Worm (Caenorhabditis elegans) whole organism, L1 larva: ENCODE results near the gene str-226.

Experiments
- Y116A8C.19 ChIP-seq: sonication (generic microtip); optimal IDR thresholded peaks from 2 replicates; lab custom pipeline; 2016; ENCODE audit warnings: missing compliant biosample characterization, missing genetic modification characterization, borderline replicate concordance
- aha-1 ChIP-seq: fragments of 150-350 bp; optimal IDR thresholded peaks from 2 replicates; lab custom pipeline; 2014; ENCODE audit warnings: missing biosample characterization, missing genetic modification characterization
- alr-1 ChIP-seq: fragments of 200-800 bp; sonication (Bioruptor generic); optimal IDR thresholded peaks from 2 replicates; lab custom pipeline; 2018; ENCODE audit warnings: borderline replicate concordance, mild to moderate bottlenecking, missing genetic modification characterization, missing compliant biosample characterization
- aly-2 ChIP-seq: fragments of 150-350 bp; optimal IDR thresholded peaks from 2 replicates; lab custom pipeline; 2014; ENCODE audit warnings: missing biosample characterization, missing genetic modification characterization
- ama-1 ChIP-seq: fragments of 150-350 bp; optimal IDR thresholded peaks from 2 replicates; lab custom pipeline; 2014
- ceh-63 ChIP-seq: fragments of 200-800 bp; sonication (Bioruptor generic); optimal IDR thresholded peaks from 2 replicates; lab custom pipeline; 2018; ENCODE audit warnings: mild to moderate bottlenecking, missing genetic modification characterization, missing compliant biosample characterization
- ceh-8 ChIP-seq: fragments of 200-800 bp; sonication (Bioruptor generic); optimal IDR thresholded peaks from 2 replicates; lab custom pipeline; 2018; ENCODE audit warnings: mild to moderate bottlenecking, missing genetic modification characterization, moderate library complexity, missing compliant biosample characterization
- ceh-90 ChIP-seq: sonication (generic microtip); optimal IDR thresholded peaks from 2 replicates; lab custom pipeline; 2016; ENCODE audit warnings: missing genetic modification characterization, missing compliant biosample characterization
- ces-1 ChIP-seq: fragments of 150-350 bp; optimal IDR thresholded peaks from 2 replicates; lab custom pipeline; 2014; ENCODE audit warnings: missing biosample characterization, missing genetic modification reagents, missing genetic modification characterization
- dsc-1 ChIP-seq: sonication (generic microtip); optimal IDR thresholded peaks from 2 replicates; lab custom pipeline; 2016; ENCODE audit warnings: mild to moderate bottlenecking, missing genetic modification characterization, missing compliant biosample characterization
- efl-1 ChIP-seq, 4 experiments: fragments of 150-350 bp; optimal IDR thresholded peaks in 3 of 4; peaks in 1 of 4; 1 replicate in 1 of 4; 2 replicates in 3 of 4; lab custom pipeline; 2014; ENCODE audit warnings: missing biosample characterization in 2 of 4, missing genetic modification characterization in 2 of 4, missing genetic modification reagents in 2 of 4
- efl-3 ChIP-seq: fragments of 200-800 bp; sonication (Bioruptor generic); optimal IDR thresholded peaks from 2 replicates; lab custom pipeline; 2018; ENCODE audit warnings: mild to moderate bottlenecking, missing genetic modification characterization, missing compliant biosample characterization
- egl-27 ChIP-seq, 2 experiments: fragments of 150-350 bp in 1 of 2; sonication (generic microtip); optimal IDR thresholded peaks; 3 replicates each; lab custom pipeline; 2017 to 2018; ENCODE audit warnings: missing biosample characterization in 2 of 2, missing genetic modification characterization in 2 of 2, missing genetic modification reagents in 2 of 2
- elt-2 ChIP-seq: sonication (generic microtip); optimal IDR thresholded peaks from 2 replicates; lab custom pipeline; 2016; ENCODE audit warnings: missing genetic modification characterization, mild to moderate bottlenecking, inconsistent platforms, missing compliant biosample characterization, missing genetic modification reagents
- ets-5 ChIP-seq: fragments of 200-800 bp; sonication (Bioruptor generic); IDR thresholded peaks from 2 replicates; pipeline ENCODE4 v1.3.6; 2022; ENCODE audit warnings: missing genetic modification characterization, missing compliant biosample characterization
- fkh-8 ChIP-seq: sonication (generic microtip); optimal IDR thresholded peaks from 2 replicates; lab custom pipeline; 2016; ENCODE audit warnings: mild to moderate bottlenecking, missing genetic modification characterization, missing compliant biosample characterization
- hlh-17 ChIP-seq: fragments of 200-800 bp; sonication (Bioruptor generic); optimal IDR thresholded peaks from 2 replicates; lab custom pipeline; 2018; ENCODE audit warnings: missing genetic modification characterization, mild to moderate bottlenecking, missing compliant biosample characterization, moderate library complexity, borderline replicate concordance
- hpl-2 ChIP-seq: fragments of 150-350 bp; optimal IDR thresholded peaks from 2 replicates; lab custom pipeline; 2014; ENCODE audit warnings: missing biosample characterization, missing genetic modification reagents, missing genetic modification characterization
- irx-1 ChIP-seq: sonication (generic microtip); optimal IDR thresholded peaks from 2 replicates; lab custom pipeline; 2016; ENCODE audit warnings: missing genetic modification characterization, missing compliant biosample characterization
- lsy-2 ChIP-seq, 2 experiments: fragments of 150-350 bp; optimal IDR thresholded peaks; 2 replicates each; lab custom pipeline; 2014; ENCODE audit warnings: missing biosample characterization in 2 of 2, missing genetic modification characterization in 2 of 2
- mef-2 ChIP-seq: fragments of 150-350 bp; optimal IDR thresholded peaks from 2 replicates; lab custom pipeline; 2014; ENCODE audit warnings: missing biosample characterization, missing genetic modification characterization
- mep-1 ChIP-seq: fragments of 150-350 bp; optimal IDR thresholded peaks from 2 replicates; lab custom pipeline; 2014; ENCODE audit warnings: missing biosample characterization, missing genetic modification characterization
- nhr-11 ChIP-seq: fragments of 150-350 bp; optimal IDR thresholded peaks from 2 replicates; lab custom pipeline; 2014; ENCODE audit warnings: missing biosample characterization, missing genetic modification characterization
- nhr-12 ChIP-seq: sonication (generic microtip); optimal IDR thresholded peaks from 2 replicates; lab custom pipeline; 2017; ENCODE audit warnings: missing biosample characterization, missing genetic modification characterization
- nhr-237 ChIP-seq: fragments of 150-350 bp; optimal IDR thresholded peaks from 2 replicates; lab custom pipeline; 2014; ENCODE audit warnings: missing biosample characterization, missing genetic modification characterization
- nhr-28 ChIP-seq: fragments of 150-350 bp; optimal IDR thresholded peaks from 2 replicates; lab custom pipeline; 2014; ENCODE audit warnings: missing biosample characterization, missing genetic modification characterization
- nhr-47 ChIP-seq: sonication (generic microtip); optimal IDR thresholded peaks from 2 replicates; lab custom pipeline; 2016; ENCODE audit warnings: mild to moderate bottlenecking, missing genetic modification characterization, moderate library complexity, missing compliant biosample characterization
- nhr-71 ChIP-seq: sonication (generic microtip); optimal IDR thresholded peaks from 2 replicates; lab custom pipeline; 2016; ENCODE audit warnings: mild to moderate bottlenecking, missing genetic modification characterization, moderate library complexity, missing compliant biosample characterization
- nhr-77 ChIP-seq: fragments of 150-350 bp; optimal IDR thresholded peaks from 2 replicates; lab custom pipeline; 2014; ENCODE audit warnings: missing biosample characterization, missing genetic modification characterization
- nhr-85 ChIP-seq: sonication (generic microtip); peaks from one replicate; lab custom pipeline; 2016; ENCODE audit warnings: missing genetic modification characterization, inconsistent platforms, missing compliant biosample characterization
- pax-3 ChIP-seq: fragments of 200-800 bp; sonication (Bioruptor generic); optimal IDR thresholded peaks from 2 replicates; lab custom pipeline; 2018; ENCODE audit warnings: mild to moderate bottlenecking, missing genetic modification characterization, moderate library complexity, missing compliant biosample characterization
- pqm-1 ChIP-seq: sonication (generic microtip); optimal IDR thresholded peaks from 3 replicates; lab custom pipeline; 2017; ENCODE audit warnings: missing biosample characterization, missing genetic modification characterization
- sox-4 ChIP-seq: sonication (generic microtip); optimal IDR thresholded peaks from 2 replicates; lab custom pipeline; 2016; ENCODE audit warnings: missing genetic modification characterization, missing compliant biosample characterization
- sptf-1 ChIP-seq: fragments of 150-350 bp; optimal IDR thresholded peaks from 2 replicates; lab custom pipeline; 2014; ENCODE audit warnings: missing biosample characterization, missing genetic modification characterization
- tbx-2 ChIP-seq: sonication (generic microtip); optimal IDR thresholded peaks from 2 replicates; lab custom pipeline; 2016; ENCODE audit warnings: missing genetic modification characterization, missing compliant biosample characterization
- unc-30 ChIP-seq: sonication (generic microtip); optimal IDR thresholded peaks from 2 replicates; lab custom pipeline; 2017; ENCODE audit warnings: missing biosample characterization, missing genetic modification characterization
- unc-86 ChIP-seq: sonication (generic microtip); optimal IDR thresholded peaks from 2 replicates; lab custom pipeline; 2016; ENCODE audit warnings: missing genetic modification characterization, missing compliant biosample characterization
- xbp-1 ChIP-seq: sonication (generic microtip); optimal IDR thresholded peaks from 2 replicates; lab custom pipeline; 2016; ENCODE audit warnings: missing genetic modification characterization, missing compliant biosample characterization

Gene str-226

DNA sequence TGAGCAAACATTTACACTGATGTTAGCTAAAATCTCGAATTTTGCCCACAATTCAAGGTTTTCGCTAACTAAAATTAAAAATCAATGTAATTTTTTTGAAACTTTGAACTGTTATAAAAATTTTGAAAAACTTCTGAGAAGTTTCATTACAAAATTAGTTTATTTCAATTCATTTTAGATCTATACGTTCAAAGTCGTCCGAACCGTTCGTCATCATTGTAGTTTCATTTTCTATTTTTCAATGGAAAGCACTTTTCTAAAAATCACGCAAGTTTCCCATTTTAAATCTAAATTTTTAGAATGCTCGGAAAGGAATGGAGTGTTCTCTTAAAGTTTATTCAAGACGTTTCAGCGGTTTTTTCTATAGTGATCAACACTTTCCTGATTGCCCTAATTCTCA, 2.6 kb upstream of the str-226 start, which contains the start of gene str-228:
Gene str-228, plus strand, starts transcription at position 301 of the 400 bp plus-strand sequence.
- no peak for TF ChIP-seq xbp-1 (tag; lab: Kevin White, UChicago)
- no peak for TF ChIP-seq Y116A8C.19 (tag; lab: Kevin White, UChicago)
- no peak for TF ChIP-seq mef-2 (tag; lab: Kevin White, UChicago)
- TF ChIP-seq nhr-237 (tag; lab: Kevin White, UChicago) = no peak

DNA sequence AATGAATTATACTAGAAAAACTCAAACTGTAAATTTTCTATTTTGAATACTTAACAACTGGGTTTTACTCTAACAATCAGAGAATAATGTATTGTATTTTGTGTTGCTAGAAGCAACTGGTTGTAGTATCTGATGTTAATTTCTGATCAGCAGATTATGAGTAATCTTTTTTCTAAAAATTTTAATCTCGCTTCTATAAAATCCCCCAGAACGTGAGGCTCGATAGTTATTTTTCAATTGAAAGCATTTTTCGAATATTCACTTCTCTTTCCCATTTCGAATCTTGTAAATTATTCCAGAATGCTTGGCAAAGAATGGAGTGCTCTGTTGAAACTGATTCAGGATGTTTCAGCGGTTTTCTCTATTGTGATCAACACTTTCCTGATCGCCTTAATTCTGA, 5.4 kb downstream of the str-226 start, which contains the start of gene str-227:
Gene str-227, plus strand, starts transcription at position 301 of the 400 bp plus-strand sequence.
- TF ChIP-seq unc-86 (tag; lab: Kevin White, UChicago) (no peak), dsc-1 (no peak), hlh-17 (no peak), efl-3 (no peak), hpl-2 (GFP tag; lab: Kevin White, UChicago) (no peak)

DNA sequence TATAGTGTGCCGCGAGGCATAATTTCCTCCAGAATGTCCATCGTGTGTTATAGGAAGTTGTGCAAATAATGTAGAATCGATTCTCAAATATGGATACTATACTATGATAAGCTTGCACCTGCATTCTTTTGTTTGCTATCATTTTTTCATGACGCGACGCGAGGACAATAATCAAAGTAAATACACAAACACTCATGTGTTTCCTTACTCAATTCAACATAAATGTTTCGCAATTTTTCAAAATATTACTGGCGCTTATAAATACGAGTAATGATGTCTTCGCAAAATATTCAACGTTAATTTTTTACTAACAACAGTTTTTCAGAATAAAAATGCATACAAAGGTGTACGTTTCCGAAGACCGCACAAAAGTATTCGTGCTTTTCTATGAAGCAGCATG, 10.8 kb downstream of the str-226 start, which contains the start of gene irg-1:
Gene irg-1, plus strand, starts transcription at position 326 of the 400 bp plus-strand sequence.
- TF ChIP-seq elt-2 = peak; percentile 37
- no peak for TF ChIP-seq ces-1
- TF ChIP-seq nhr-85 = no peak
- TF ChIP-seq egl-27 (tag; optimal IDR thresholded peaks at IDR 0.05; lab: Kevin White, UChicago) = no peak
- TF ChIP-seq tbx-2 (tag; lab: Kevin White, UChicago) = no peak
- TF ChIP-seq hlh-17 = no peak
- no peak for TF ChIP-seq ceh-63

DNA sequence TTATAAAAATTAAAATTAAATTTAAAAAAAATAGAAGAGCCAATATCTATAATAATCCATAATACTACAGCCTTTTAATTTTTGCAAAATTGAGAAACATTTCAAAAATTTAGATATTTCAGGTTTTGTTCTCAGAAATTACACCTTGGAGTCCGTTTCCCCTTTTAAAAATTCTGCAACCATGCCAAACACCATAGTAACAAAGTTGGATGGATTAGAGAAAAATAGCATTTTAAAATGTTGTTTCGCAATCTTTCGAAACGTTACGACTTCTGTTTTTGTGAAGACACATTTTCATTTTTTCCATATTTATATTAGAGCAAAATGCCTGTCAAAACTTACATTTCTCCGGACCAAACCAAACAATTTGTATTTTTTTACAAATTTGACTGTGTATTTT, 12.5 kb downstream of the str-226 start, which contains the start of gene T24A6.7:
Gene T24A6.7, plus strand, starts transcription at position 301 of the 400 bp plus-strand sequence.
- TF ChIP-seq elt-2 (no peak), hlh-17 (no peak), aly-2 (no peak), pqm-1 (no peak), nhr-28 (tag; lab: Kevin White, UChicago) (no peak), efl-1 (optimal IDR thresholded peaks at IDR 0.05; lab: Kevin White, UChicago) (no peak), efl-1 (GFP tag; optimal IDR thresholded peaks at IDR 0.05 in 1 of 2; lab: Kevin White, UChicago) (no peak), efl-3 (no peak), mep-1 (no peak), unc-30 (tag; lab: Kevin White, UChicago) (no peak), sptf-1 (no peak)
- TF ChIP-seq, all 84 proteins: peak for 0

DNA sequence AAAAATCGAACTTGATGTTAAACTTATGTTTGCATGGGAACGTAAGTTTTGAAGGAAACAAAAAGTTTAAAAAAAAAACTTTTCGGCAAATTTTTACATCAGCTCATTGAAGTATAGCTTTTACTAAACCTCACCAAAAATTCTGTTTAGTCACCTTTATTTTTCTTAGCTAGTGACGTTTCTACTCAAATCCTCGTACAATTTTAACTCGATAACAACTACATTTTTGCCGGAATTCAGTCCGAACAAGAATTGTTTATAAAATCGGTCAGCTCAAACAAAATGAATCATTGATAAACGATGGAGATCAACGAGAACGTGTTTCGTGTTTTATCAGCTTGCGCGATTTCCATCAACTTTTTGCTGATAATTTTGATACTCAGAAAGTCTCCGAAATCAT, 14.4 kb downstream of the str-226 start, which contains the start of gene str-260:
Gene str-260, plus strand, starts transcription at position 301 of the 400 bp plus-strand sequence.
- no peak for TF ChIP-seq nhr-237 (tag; lab: Kevin White, UChicago)

DNA sequence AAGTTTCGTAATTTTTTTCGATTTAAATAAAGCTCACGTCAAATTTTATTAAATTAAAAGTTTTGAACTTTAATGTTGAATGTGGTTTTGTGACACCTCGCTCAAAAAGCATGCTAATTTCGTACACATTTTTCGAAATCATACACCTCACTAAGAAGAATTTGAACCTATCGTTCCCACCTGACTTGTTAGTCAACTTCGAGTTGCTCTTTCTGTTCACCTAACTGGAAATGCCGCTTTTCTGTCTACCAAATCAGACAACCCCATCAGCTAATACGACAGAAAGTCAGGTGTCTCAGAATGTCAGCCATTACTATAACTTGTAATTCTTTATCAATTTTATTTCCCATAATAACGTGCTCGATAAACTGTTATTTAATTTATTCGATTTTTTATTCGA, 17.9 kb downstream of the str-226 start, which contains the start of gene srbc-66:
Gene srbc-66, plus strand, starts transcription at position 301 of the 400 bp plus-strand sequence.
- TF ChIP-seq fkh-8 = peak; percentile 35
- no peak for TF ChIP-seq egl-27 (tag; optimal IDR thresholded peaks at IDR 0.05; lab: Kevin White, UChicago)

DNA sequence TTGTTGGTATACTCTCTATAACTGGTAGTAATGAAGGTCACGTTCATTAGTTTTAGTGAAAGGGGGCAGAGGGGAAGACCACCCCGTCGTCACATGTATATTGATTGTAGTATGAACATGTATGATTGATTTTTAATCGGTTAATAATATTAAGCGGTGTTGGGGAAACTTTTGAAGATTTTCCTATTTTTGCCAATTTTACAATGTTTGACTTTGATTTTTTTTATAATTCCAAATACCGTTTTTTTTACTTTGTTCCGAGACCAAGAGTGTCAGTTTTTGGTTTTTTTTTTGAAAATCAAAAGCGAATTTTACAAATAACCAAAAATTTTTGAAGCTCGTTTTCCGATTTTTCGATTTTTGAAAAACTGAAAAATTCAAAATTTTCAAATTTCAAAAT, 22.8 kb downstream of the str-226 start, which contains the start of gene nhr-221:
Gene nhr-221, minus strand, starts transcription at position 101 of the 400 bp plus-strand sequence.
- no peak for TF ChIP-seq aha-1 (tag; lab: Kevin White, UChicago)
- no peak for TF ChIP-seq lsy-2 (tag; optimal IDR thresholded peaks at IDR 0.05; lab: Kevin White, UChicago)
- no peak for TF ChIP-seq tbx-2 (tag; lab: Kevin White, UChicago)
- no peak for TF ChIP-seq efl-1 (optimal IDR thresholded peaks at IDR 0.05; lab: Kevin White, UChicago)
- TF ChIP-seq efl-1 (GFP tag; optimal IDR thresholded peaks at IDR 0.05 in 1 of 2; lab: Kevin White, UChicago) = peak in 1 of 2 experiments; percentile 47
- no peak for TF ChIP-seq ceh-8 (GFP tag; lab: Kevin White, UChicago)
- no peak for TF ChIP-seq nhr-77 (tag; lab: Kevin White, UChicago)
- TF ChIP-seq, all 84 proteins: peak for 1

DNA sequence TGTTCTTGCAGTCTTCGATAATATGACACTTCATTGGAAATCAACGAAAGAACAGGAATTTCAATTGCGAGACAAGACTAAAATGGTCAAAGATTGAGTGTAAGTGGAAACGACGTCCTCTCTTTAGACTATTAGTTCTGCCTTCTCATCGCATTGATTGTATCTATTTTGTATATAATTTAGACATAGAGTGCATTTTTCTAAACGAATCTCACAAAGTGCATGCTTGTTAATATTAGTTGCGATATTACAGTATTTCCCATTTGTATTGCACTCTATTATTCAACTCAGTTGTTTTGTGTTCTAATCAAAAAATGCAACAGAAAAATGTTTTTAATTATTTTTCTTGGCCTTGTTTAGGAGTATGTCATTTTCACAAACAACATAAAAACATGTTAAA, 25.8 kb downstream of the str-226 start, which contains the start of gene nhr-93:
Gene nhr-93, minus strand, starts transcription at position 101 of the 400 bp plus-strand sequence.
- TF ChIP-seq ceh-8 (GFP tag; lab: Kevin White, UChicago) (no peak), lsy-2 (tag; optimal IDR thresholded peaks at IDR 0.05; lab: Kevin White, UChicago) (no peak), nhr-47 (tag; lab: Kevin White, UChicago) (no peak), nhr-77 (tag; lab: Kevin White, UChicago) (no peak), ceh-90 (tag; lab: Kevin White, UChicago) (no peak), nhr-85 (no peak), nhr-11 (tag; lab: Kevin White, UChicago) (no peak), xbp-1 (tag; lab: Kevin White, UChicago) (no peak), sox-4 (tag; lab: Kevin White, UChicago) (no peak), ama-1 (lab: Kevin White, UChicago) (no peak), irx-1 (no peak), pax-3 (tag; lab: Kevin White, UChicago) (no peak), nhr-12 (no peak), nhr-28 (tag; lab: Kevin White, UChicago) (no peak), nhr-71 (tag; lab: Kevin White, UChicago) (no peak), ets-5 (GFP tag; lab: Robert Waterston, UW) (no peak), alr-1 (tag; lab: Kevin White, UChicago) (no peak)
